Worm (Caenorhabditis elegans): ENCODE measurements around the gene ptr-15.

Gene ptr-15

DNA sequence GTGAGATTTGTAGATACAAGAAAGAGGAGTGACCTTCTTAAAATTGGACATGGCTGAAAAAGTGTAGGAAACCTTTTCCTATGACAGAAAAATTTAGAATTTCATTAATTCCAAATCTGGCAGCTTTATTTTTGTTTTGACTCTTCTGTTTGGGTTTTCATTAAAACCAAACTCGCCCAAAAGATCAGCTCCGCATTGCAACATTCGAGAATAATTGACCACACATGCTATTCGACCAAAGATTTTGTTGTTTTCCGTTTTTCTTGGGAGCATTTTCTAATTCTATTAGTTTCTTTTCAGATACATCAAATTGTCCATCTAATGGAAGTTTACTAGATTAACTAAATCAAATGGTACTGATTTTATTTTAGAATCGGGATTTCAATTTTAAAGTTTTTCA is 13.6 kb downstream of the ptr-15 start, which contains the start of gene mec-1:
Gene mec-1 (plus strand): TSS at position 301 of the 400 bp plus-strand sequence.
- TF ChIP-seq dsc-1 (tag; optimal IDR thresholded peaks at IDR 0.05) (peak; percentile 10), nhr-20 (tag; optimal IDR thresholded peaks at IDR 0.05) (no peak)

DNA sequence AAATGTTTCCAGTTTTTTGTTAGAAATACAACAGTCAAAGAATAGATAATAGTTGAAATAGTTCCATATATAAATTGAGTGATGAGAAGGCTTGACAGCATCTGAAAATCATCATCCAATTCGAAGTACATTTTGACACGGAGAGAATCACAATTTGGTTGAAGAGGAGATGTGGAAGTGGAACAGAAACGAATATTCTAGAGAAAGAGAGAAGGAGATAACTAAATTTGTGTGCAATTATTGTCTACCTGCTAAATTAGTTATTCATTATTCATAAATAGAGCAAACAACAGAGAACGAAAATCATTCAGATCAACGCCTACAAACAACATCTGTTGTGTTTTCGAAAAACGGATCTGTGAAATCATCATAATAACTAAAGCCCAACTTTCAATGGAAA is 16.0 kb downstream of the ptr-15 start, which contains the start of gene srg-31:
Gene srg-31 (minus strand): TSS at position 101 of the 400 bp plus-strand sequence.
- TF ChIP-seq efl-1 (optimal IDR thresholded peaks at IDR 0.05) = no peak
- TF ChIP-seq efl-1 (GFP tag; optimal IDR thresholded peaks at IDR 0.05 in 1 of 2) = no peak
- no peak for TF ChIP-seq irx-1 (tag; optimal IDR thresholded peaks at IDR 0.05)
- TF ChIP-seq dsc-1 (tag; optimal IDR thresholded peaks at IDR 0.05) = no peak
- TF ChIP-seq C34B4.2 (tag; optimal IDR thresholded peaks at IDR 0.05) = no peak
- TF ChIP-seq fkh-8 (tag; optimal IDR thresholded peaks at IDR 0.05) = no peak
- TF ChIP-seq pag-3 (tag; optimal IDR thresholded peaks at IDR 0.05; ENCODE audit: borderline replicate concordance, insufficient read depth) = no peak
- TF ChIP-seq vab-15 (tag; optimal IDR thresholded peaks at IDR 0.05) = no peak
- TF ChIP-seq snpc-4 (tag; optimal IDR thresholded peaks at IDR 0.05) = no peak
- TF ChIP-seq nhr-76 (tag; optimal IDR thresholded peaks at IDR 0.05) = no peak
- no peak for TF ChIP-seq ceh-82 (tag; optimal IDR thresholded peaks at IDR 0.05)
- TF ChIP-seq hlh-17 (GFP tag; optimal IDR thresholded peaks at IDR 0.05; ENCODE audit: borderline replicate concordance) = no peak
- TF ChIP-seq C16A3.4 (tag; optimal IDR thresholded peaks at IDR 0.05) = no peak
- TF ChIP-seq ztf-11 (tag; optimal IDR thresholded peaks at IDR 0.05) = no peak

DNA sequence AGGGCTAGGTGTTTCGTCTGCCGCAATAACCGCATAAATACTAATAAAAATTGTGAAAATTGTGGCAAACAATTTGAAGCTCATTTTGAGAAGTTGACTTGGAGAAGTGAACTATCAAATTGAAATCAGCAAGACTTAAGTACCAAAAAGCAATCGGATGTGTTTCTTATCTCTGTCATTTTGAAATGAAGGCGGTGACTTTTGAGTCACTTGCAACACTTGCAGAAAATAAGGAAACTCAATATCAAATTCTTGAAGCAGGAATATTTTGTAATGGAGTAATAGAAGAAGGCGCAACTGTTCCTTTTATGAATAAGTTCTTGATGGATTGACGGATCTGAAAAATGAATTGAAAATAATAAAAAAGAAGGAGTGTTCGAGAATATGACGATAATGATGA is 18.5 kb downstream of the ptr-15 start, which contains the start of gene T07H8.11:
Gene T07H8.11 (minus strand): TSS at position 101 of the 400 bp plus-strand sequence.
- TF ChIP-seq ztf-11 (tag; optimal IDR thresholded peaks at IDR 0.05) = no peak
- TF ChIP-seq lir-3 (tag; optimal IDR thresholded peaks at IDR 0.05; ENCODE audit: poor library complexity) = no peak
- TF ChIP-seq dsc-1 (tag; optimal IDR thresholded peaks at IDR 0.05) = no peak
- TF ChIP-seq C04F5.9 (tag; optimal IDR thresholded peaks at IDR 0.05) = no peak

DNA sequence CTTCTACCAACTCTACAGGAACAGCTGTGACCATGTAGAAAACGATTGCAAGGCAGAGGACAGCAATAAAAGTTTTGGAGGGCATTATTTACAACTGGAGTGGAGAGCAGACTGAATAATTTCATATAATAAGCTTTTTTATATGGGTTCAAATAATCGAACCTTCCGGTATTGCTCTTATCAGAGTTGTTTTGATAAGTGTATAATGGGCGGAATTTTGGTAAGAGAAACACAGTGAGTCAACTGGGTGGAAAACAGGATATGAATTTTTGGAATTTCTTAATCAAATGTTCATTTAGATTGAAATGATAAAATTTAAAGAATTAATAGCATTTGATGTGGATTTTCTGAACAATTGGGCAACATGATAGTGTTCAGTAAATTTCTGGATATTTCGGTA is 20.0 kb downstream of the ptr-15 start, which contains the start of gene Y57E12B.11:
Gene Y57E12B.11 (minus strand): TSS at position 101 of the 400 bp plus-strand sequence.
- TF ChIP-seq nhr-19 (GFP tag; conservative IDR thresholded peaks at IDR 0.05) (no peak), dsc-1 (tag; optimal IDR thresholded peaks at IDR 0.05) (no peak), alr-1 (tag; optimal IDR thresholded peaks at IDR 0.05; ENCODE audit: borderline replicate concordance) (no peak), lir-3 (tag; optimal IDR thresholded peaks at IDR 0.05; ENCODE audit: poor library complexity) (no peak), elt-2 (tag; optimal IDR thresholded peaks at IDR 0.05) (no peak), sup-37 (GFP tag; optimal IDR thresholded peaks at IDR 0.05) (no peak), ztf-4 (tag; optimal IDR thresholded peaks at IDR 0.05) (no peak), isw-1 (GFP tag; IDR thresholded peaks at IDR 0.05) (no peak), lin-15B (tag; optimal IDR thresholded peaks at IDR 0.05) (no peak), nhr-47 (tag; optimal IDR thresholded peaks at IDR 0.05) (no peak), zip-4 (GFP tag; optimal IDR thresholded peaks at IDR 0.05) (no peak), egl-13 (tag; optimal IDR thresholded peaks at IDR 0.05) (no peak), blmp-1 (tag; optimal IDR thresholded peaks at IDR 0.05) (no peak), C16A3.4 (tag; optimal IDR thresholded peaks at IDR 0.05) (no peak)

DNA sequence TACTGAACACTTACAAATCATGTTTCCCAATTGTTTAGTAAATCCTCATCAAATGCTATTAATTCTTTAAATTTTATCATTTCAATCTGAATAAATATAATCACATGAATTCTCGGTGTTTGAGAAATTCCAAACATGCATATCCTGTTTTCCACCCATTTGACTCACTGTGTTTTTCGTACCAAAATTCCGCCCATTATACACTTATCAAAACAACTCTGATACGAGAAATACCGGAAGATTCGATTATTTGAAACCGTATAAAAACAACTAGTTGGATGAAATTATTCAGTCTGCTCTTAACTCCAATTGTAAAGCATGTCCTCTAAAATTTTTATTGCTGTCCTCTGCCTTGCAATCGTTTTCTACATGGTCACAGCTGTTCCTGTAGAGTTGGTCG is 21.6 kb downstream of the ptr-15 start, which contains the start of gene Y57E12B.1:
Gene Y57E12B.1 (plus strand): TSS at position 301 of the 400 bp plus-strand sequence.
- TF ChIP-seq alr-1 (tag; optimal IDR thresholded peaks at IDR 0.05; ENCODE audit: borderline replicate concordance) = no peak
- TF ChIP-seq sptf-1 (tag; optimal IDR thresholded peaks at IDR 0.05) = no peak
- no peak for TF ChIP-seq skn-1 (tag; optimal IDR thresholded peaks at IDR 0.05)
- TF ChIP-seq unc-86 (tag; optimal IDR thresholded peaks at IDR 0.05) = no peak
- no peak for TF ChIP-seq snpc-4 (tag; optimal IDR thresholded peaks at IDR 0.05)
- TF ChIP-seq nhr-237 (tag; optimal IDR thresholded peaks at IDR 0.05) = no peak
- TF ChIP-seq fkh-4 (tag; optimal IDR thresholded peaks at IDR 0.05; ENCODE audit: borderline replicate concordance) = no peak
- TF ChIP-seq unc-98 (GFP tag; IDR thresholded peaks at IDR 0.05) = no peak
